Worm (Caenorhabditis elegans) whole organism, L3 larva: ENCODE results near the gene Y51H7C.3.

ENCODE experiments used
- R02D3.7 ChIP-seq: fragments of 150-350 bp; optimal IDR thresholded peaks from 2 replicates; lab custom pipeline; 2014; ENCODE audit warnings: missing biosample characterization, missing genetic modification characterization
- ama-1 ChIP-seq: fragments of 150-350 bp; optimal IDR thresholded peaks from 2 replicates; lab custom pipeline; 2018
- ceh-28 ChIP-seq: fragments of 150-350 bp; optimal IDR thresholded peaks from 2 replicates; lab custom pipeline; 2014; ENCODE audit warnings: missing biosample characterization, missing genetic modification reagents, missing genetic modification characterization
- ceh-9 ChIP-seq: sonication (generic microtip); optimal IDR thresholded peaks from 2 replicates; lab custom pipeline; 2018; ENCODE audit warnings: missing biosample characterization, missing genetic modification characterization
- daf-12 ChIP-seq: fragments of 150-350 bp; optimal IDR thresholded peaks from 2 replicates; lab custom pipeline; 2014; ENCODE audit warnings: missing biosample characterization, missing genetic modification reagents, missing genetic modification characterization
- elt-1 ChIP-seq: fragments of 150-350 bp; optimal IDR thresholded peaks from 2 replicates; lab custom pipeline; 2014; ENCODE audit warnings: missing biosample characterization, missing genetic modification characterization
- elt-3 ChIP-seq, 3 experiments: fragments of 150-350 bp in 1 of 3; sonication (generic microtip) in 2 of 3; optimal IDR thresholded peaks; 2 replicates in 2 of 3; 4 replicates in 1 of 3; lab custom pipeline; 2014 to 2017; ENCODE audit warnings: missing biosample characterization in 3 of 3, missing genetic modification characterization in 3 of 3
- eor-1 ChIP-seq, 2 experiments: fragments of 150-350 bp; optimal IDR thresholded peaks; 2 replicates each; lab custom pipeline; 2014 to 2018; ENCODE audit warnings: missing biosample characterization in 2 of 2, missing genetic modification characterization in 2 of 2
- fkh-2 ChIP-seq: fragments of 150-350 bp; optimal IDR thresholded peaks from 2 replicates; lab custom pipeline; 2014; ENCODE audit warnings: missing biosample characterization, missing genetic modification reagents, missing genetic modification characterization
- lin-39 ChIP-seq: fragments of 150-350 bp; optimal IDR thresholded peaks from 2 replicates; lab custom pipeline; 2018; ENCODE audit warnings: missing biosample characterization, missing genetic modification reagents, missing genetic modification characterization
- lsy-12 ChIP-seq: sonication (generic microtip); optimal IDR thresholded peaks from 2 replicates; lab custom pipeline; 2016; ENCODE audit warnings: mild to moderate bottlenecking, missing genetic modification characterization, missing compliant biosample characterization
- mdl-1 ChIP-seq: fragments of 150-350 bp; optimal IDR thresholded peaks from 2 replicates; lab custom pipeline; 2014; ENCODE audit warnings: missing biosample characterization, missing genetic modification characterization
- mml-1 ChIP-seq: fragments of 150-350 bp; sonication (generic microtip); optimal IDR thresholded peaks from 3 replicates; lab custom pipeline; 2014; ENCODE audit warnings: missing biosample characterization, missing genetic modification characterization
- nfya-1 ChIP-seq: sonication (generic microtip); optimal IDR thresholded peaks from 2 replicates; lab custom pipeline; 2017; ENCODE audit warnings: missing genetic modification characterization, mild to moderate bottlenecking, missing compliant biosample characterization, antibody characterized with exemption, moderate library complexity; ENCODE audit not compliant: insufficient read depth
- nhr-11 ChIP-seq: fragments of 150-350 bp; optimal IDR thresholded peaks from 2 replicates; lab custom pipeline; 2014; ENCODE audit warnings: missing biosample characterization, missing genetic modification characterization
- nhr-237 ChIP-seq: fragments of 150-350 bp; optimal IDR thresholded peaks from 2 replicates; lab custom pipeline; 2014; ENCODE audit warnings: missing biosample characterization, missing genetic modification characterization
- nhr-28 ChIP-seq: fragments of 150-350 bp; optimal IDR thresholded peaks from 2 replicates; lab custom pipeline; 2014; ENCODE audit warnings: missing biosample characterization, missing genetic modification characterization
- nhr-77 ChIP-seq: fragments of 150-350 bp; optimal IDR thresholded peaks from 2 replicates; lab custom pipeline; 2014; ENCODE audit warnings: missing biosample characterization, missing genetic modification characterization
- unc-62 ChIP-seq: fragments of 150-350 bp; sonication (generic microtip); optimal IDR thresholded peaks from 4 replicates; lab custom pipeline; 2014; ENCODE audit warnings: missing biosample characterization, missing genetic modification reagents, missing genetic modification characterization
- ztf-11 ChIP-seq: fragments of 150-350 bp; optimal IDR thresholded peaks from 2 replicates; lab custom pipeline; 2014; ENCODE audit warnings: missing biosample characterization, missing genetic modification characterization

Y51H7C.3 gene

ce11 chrII:1482419-1482818 lies 44.1 kb downstream of the Y51H7C.3 start:
- TF ChIP-seq ceh-9 (tag; lab: Kevin White, UChicago) (no peak), ztf-11 (no peak), unc-62 (GFP tag; lab: Kevin White, UChicago) (no peak), lin-39 (tag; lab: Kevin White, UChicago) (no peak), nhr-11 (tag; lab: Kevin White, UChicago) (no peak), nhr-77 (tag; lab: Kevin White, UChicago) (no peak), daf-12 (tag; lab: Kevin White, UChicago) (no peak), elt-3 (tag; optimal IDR thresholded peaks at IDR 0.05; lab: Kevin White, UChicago) (no peak), nfya-1 (tag; lab: Kevin White, UChicago) (no peak), mml-1 (tag; lab: Kevin White, UChicago) (no peak), R02D3.7 (tag; lab: Kevin White, UChicago) (no peak), lsy-12 (tag; lab: Kevin White, UChicago) (no peak), mdl-1 (no peak), ama-1 (lab: Kevin White, UChicago) (no peak), nhr-28 (no peak), nhr-237 (tag; lab: Kevin White, UChicago) (no peak), fkh-2 (no peak), ceh-28 (no peak), elt-1 (tag; lab: Kevin White, UChicago) (no peak), eor-1 (tag; optimal IDR thresholded peaks at IDR 0.05; lab: Kevin White, UChicago) (no peak)
